Worm (Caenorhabditis elegans) whole organism, midembryonic: ENCODE results near the gene sfxn-1.5.

Experiments used
- T22C8.4 ChIP-seq: fragments of 200-800 bp; sonication (Bioruptor generic); IDR thresholded peaks from 2 replicates; pipeline ENCODE4 v1.3.6; 2022; ENCODE audit warnings: missing genetic modification characterization, missing compliant biosample characterization
- cog-1 ChIP-seq: sonication (generic microtip); optimal IDR thresholded peaks from 2 replicates; lab custom pipeline; 2016; ENCODE audit warnings: missing genetic modification characterization, missing compliant biosample characterization
- flt-1 ChIP-seq: fragments of 200-800 bp; sonication (Bioruptor generic); IDR thresholded peaks from 2 replicates; pipeline ENCODE4 v1.3.6; 2022; ENCODE audit warnings: missing genetic modification characterization, missing compliant biosample characterization
- klf-2 ChIP-seq: fragments of 200-800 bp; sonication (Bioruptor generic); conservative IDR thresholded peaks from 2 replicates; pipeline ENCODE4 v1.3.6; 2022; ENCODE audit warnings: missing genetic modification reagents, missing genetic modification characterization, missing compliant biosample characterization
- med-1 ChIP-seq: sonication (generic microtip); optimal IDR thresholded peaks from 2 replicates; lab custom pipeline; 2017; ENCODE audit warnings: missing genetic modification characterization, mild to moderate bottlenecking, missing compliant biosample characterization, antibody characterized with exemption, missing genetic modification reagents; ENCODE audit not compliant: insufficient read depth
- ref-1 ChIP-seq: fragments of 200-800 bp; sonication (Bioruptor generic); conservative IDR thresholded peaks from 2 replicates; pipeline ENCODE4 v1.3.6; 2022; ENCODE audit warnings: missing genetic modification reagents, missing genetic modification characterization, missing compliant biosample characterization
- tab-1 ChIP-seq: fragments of 200-800 bp; sonication (Bioruptor generic); IDR thresholded peaks from 2 replicates; pipeline ENCODE4 v1.3.6; 2022; ENCODE audit warnings: missing genetic modification characterization, missing compliant biosample characterization
- ztf-23 ChIP-seq: fragments of 200-800 bp; sonication (Bioruptor generic); IDR thresholded peaks from 2 replicates; pipeline ENCODE4 v1.3.6; 2022; ENCODE audit warnings: missing genetic modification reagents, missing genetic modification characterization, missing compliant biosample characterization
- ztf-29 ChIP-seq: fragments of 200-800 bp; sonication (Bioruptor generic); IDR thresholded peaks from 2 replicates; pipeline ENCODE4 v1.3.6; 2022; ENCODE audit warnings: missing genetic modification reagents, missing genetic modification characterization, missing compliant biosample characterization

Gene sfxn-1.5

DNA sequence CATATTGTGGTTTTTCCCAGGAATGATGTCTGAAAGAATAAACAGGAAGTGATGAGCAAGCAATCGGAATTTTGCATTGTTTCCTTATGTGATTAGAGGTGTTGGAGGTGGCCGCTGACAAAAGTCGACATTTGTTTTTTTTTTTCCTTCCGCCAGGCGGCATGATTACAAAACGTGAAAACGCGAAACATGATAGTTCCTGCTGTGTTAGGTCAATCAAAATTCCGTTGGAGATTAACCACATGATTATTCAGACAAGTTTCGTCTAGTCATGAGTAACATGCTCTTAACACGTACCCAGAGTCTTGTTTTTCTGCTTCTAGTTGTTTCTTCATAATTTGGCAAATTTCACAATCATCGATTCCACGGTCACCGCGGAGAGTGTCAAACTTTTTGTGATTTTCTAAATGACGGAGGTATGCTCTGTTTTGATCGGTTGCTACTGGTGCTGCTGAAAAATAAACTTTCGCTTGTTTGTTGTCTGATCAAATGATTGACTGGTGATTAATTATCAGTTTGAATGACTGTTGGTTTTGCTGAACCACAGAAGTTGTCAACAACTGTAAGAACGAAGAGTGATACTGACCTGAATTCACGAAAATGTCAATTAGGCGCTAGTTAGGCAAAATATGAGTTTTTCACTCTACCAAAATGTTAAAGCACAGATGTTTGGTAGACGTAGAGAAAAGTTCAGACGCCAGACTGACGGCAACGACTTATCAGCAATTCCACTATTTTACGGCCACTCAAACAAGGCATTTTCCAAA is 17.9 kb upstream of the sfxn-1.5 start:
- no peak for TF ChIP-seq klf-2 (GFP tag; lab: Robert Waterston, UW)
- TF ChIP-seq cog-1 (tag; lab: Kevin White, UChicago) = no peak
- no peak for TF ChIP-seq flt-1 (GFP tag; lab: Robert Waterston, UW)
- no peak for TF ChIP-seq tab-1
- no peak for TF ChIP-seq ztf-23 (GFP tag; lab: Robert Waterston, UW)
- TF ChIP-seq T22C8.4 (GFP tag; lab: Robert Waterston, UW) = no peak
- TF ChIP-seq med-1 = no peak
- TF ChIP-seq ztf-29 (GFP tag; lab: Robert Waterston, UW) = no peak
- no peak for TF ChIP-seq ref-1 (GFP tag; lab: Robert Waterston, UW)

DNA sequence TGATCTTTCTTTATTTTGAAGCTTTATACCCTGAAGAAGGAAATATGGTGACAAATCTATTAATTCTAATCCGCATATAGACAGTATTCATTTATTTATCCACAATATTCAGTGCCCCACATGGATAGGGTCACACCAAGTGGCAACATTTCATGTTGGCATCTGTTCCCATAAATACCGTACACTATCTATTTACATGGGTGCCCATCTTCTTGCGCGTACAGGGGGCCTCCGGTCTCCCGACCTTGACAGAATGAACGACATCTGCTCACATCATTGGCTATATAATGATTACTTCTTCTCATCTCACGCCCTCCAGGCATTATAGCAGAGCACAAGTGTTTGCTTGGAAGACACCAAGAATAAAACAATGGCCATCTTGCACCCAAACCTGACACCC is 14.1 kb upstream of the sfxn-1.5 start:
- TF ChIP-seq med-1 (no peak), cog-1 (tag; lab: Kevin White, UChicago) (peak; percentile 21)

DNA sequence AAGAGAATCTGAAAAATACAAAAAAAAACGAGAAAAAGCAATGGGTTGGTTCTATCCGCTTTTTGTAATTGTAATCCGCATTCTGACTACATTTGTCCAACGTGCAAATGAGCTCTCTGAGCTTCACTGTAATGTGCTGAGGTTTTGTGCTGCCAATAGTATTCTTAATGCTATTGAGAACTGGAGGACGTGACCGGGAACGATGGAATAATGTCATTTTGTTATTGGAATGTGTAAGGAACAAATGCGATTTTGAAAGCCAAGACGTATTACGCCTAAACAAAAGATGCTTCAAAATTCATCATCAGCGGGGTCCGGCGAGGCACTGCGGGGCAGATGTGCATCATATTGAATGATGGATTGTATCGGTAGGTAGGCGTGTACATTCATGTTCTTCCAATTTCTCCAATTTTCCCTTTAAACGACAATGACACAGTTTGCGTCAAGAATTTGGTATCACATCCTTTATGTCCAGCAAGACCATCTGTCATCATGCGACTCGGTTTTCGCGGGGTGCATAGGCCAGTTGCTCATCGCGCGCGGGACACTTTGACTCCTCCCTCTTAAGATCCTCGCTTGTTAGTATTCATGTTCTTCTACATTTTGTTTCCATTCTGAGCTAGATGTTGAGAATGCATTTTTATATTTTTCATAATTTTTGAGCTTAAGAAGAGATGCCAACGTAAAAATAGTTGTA is 11.8 kb upstream of the sfxn-1.5 start:
- TF ChIP-seq ztf-23 (GFP tag; lab: Robert Waterston, UW) (no peak), tab-1 (no peak), med-1 (no peak), klf-2 (GFP tag; lab: Robert Waterston, UW) (no peak), flt-1 (GFP tag; lab: Robert Waterston, UW) (no peak), T22C8.4 (GFP tag; lab: Robert Waterston, UW) (no peak), ref-1 (GFP tag; lab: Robert Waterston, UW) (no peak)

DNA sequence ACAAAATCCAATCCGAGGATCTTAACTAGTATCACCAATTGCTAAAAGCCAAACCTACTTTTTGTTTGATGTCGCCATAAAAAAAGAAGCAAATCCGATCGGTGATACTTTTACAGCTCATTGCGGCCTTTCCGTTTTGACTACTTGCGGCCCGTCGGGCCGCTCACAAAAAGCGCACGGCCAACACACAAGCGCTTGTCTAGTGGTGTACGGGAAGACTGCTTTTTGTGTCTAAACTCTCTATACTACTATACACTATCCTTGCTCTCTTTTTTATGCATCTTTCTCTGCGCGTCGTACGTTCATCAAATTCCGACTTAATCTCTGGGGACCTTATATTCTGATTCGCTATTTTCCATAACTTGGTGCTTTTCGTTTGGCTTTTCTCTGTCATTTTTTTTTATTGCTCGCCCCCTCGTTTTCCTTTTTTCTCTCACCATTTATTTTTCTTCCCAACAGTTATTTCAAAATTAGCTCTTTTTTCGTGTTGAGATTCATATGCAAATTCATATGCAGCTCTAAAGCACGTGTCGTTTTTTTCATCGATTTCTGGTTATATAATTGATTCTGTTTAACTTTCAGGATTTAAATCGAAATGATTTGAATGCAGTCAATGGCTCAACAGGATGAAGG is 5.2 kb upstream of the sfxn-1.5 start, which contains the start of gene noca-2:
Gene noca-2, plus strand, starts transcription at position 583 of the 633 bp plus-strand sequence.
- peak; percentile 46 for TF ChIP-seq cog-1 (tag; lab: Kevin White, UChicago)
- no peak for TF ChIP-seq flt-1 (GFP tag; lab: Robert Waterston, UW)

ce11 chrX:11665522-11666017 is 4.1 kb upstream of the sfxn-1.5 start:
- no peak for TF ChIP-seq klf-2 (GFP tag; lab: Robert Waterston, UW)
- TF ChIP-seq ztf-23 (GFP tag; lab: Robert Waterston, UW) = no peak
- no peak for TF ChIP-seq flt-1 (GFP tag; lab: Robert Waterston, UW)
- TF ChIP-seq cog-1 (tag; lab: Kevin White, UChicago) = no peak
- no peak for TF ChIP-seq ztf-29 (GFP tag; lab: Robert Waterston, UW)
- no peak for TF ChIP-seq med-1
- TF ChIP-seq ref-1 (GFP tag; lab: Robert Waterston, UW) = no peak
- no peak for TF ChIP-seq tab-1
- no peak for TF ChIP-seq T22C8.4 (GFP tag; lab: Robert Waterston, UW)

ce11 chrX:11664184-11664583 is 2.7 kb upstream of the sfxn-1.5 start:
- TF ChIP-seq ztf-29 (GFP tag; lab: Robert Waterston, UW) (no peak), T22C8.4 (GFP tag; lab: Robert Waterston, UW) (no peak), klf-2 (GFP tag; lab: Robert Waterston, UW) (no peak), flt-1 (GFP tag; lab: Robert Waterston, UW) (no peak), cog-1 (tag; lab: Kevin White, UChicago) (no peak), ztf-23 (GFP tag; lab: Robert Waterston, UW) (no peak), med-1 (no peak), tab-1 (no peak), ref-1 (GFP tag; lab: Robert Waterston, UW) (no peak)

- TF ChIP-seq cog-1 (tag; lab: Kevin White, UChicago) (peak; percentile 32), med-1 (no peak), flt-1 (GFP tag; lab: Robert Waterston, UW) (0 out of 2 replicates have a peak, but pooled peaks have one; percentile 52)
Measured at ce11 chrX:11662557-11662956, 1.1 kb upstream of the sfxn-1.5 start.

- no peak for TF ChIP-seq ztf-23 (GFP tag; lab: Robert Waterston, UW)
- no peak for TF ChIP-seq klf-2 (GFP tag; lab: Robert Waterston, UW)
- TF ChIP-seq ref-1 (GFP tag; lab: Robert Waterston, UW) = no peak
- no peak for TF ChIP-seq med-1
- TF ChIP-seq cog-1 (tag; lab: Kevin White, UChicago) = no peak
Measured at ce11 chrX:11662069-11662468, 609 bp upstream of the sfxn-1.5 start.

ce11 chrX:11658331-11658730 is 3.1 kb downstream of the sfxn-1.5 start, which contains the start of gene T04F8.3:
Gene T04F8.3, plus strand, starts transcription at chrX:11658631.
- TF ChIP-seq ztf-29 (GFP tag; lab: Robert Waterston, UW) (no peak), med-1 (no peak), tab-1 (no peak), ztf-23 (GFP tag; lab: Robert Waterston, UW) (no peak), flt-1 (GFP tag; lab: Robert Waterston, UW) (no peak), klf-2 (GFP tag; lab: Robert Waterston, UW) (no peak), cog-1 (tag; lab: Kevin White, UChicago) (no peak), T22C8.4 (GFP tag; lab: Robert Waterston, UW) (no peak), ref-1 (GFP tag; lab: Robert Waterston, UW) (no peak)
